Fruit fly (Drosophila melanogaster): ENCODE measurements around the gene Septin2.

Septin2 gene

dm6 chr3R:20558106-20558489 lies 30.1 kb downstream of the Septin2 start (continued):
- TF ChIP-seq cg (GFP tag; optimal IDR thresholded peaks at IDR 0.05) (no peak), Poxn (GFP tag; IDR thresholded peaks at IDR 0.05) (no peak), Sry-β (GFP tag; optimal IDR thresholded peaks at IDR 0.05) (no peak), Mes4 (GFP tag; optimal IDR thresholded peaks at IDR 0.05) (no peak), CG13296 (GFP tag; optimal IDR thresholded peaks at IDR 0.05) (no peak), Taf1 (GFP tag; IDR thresholded peaks at IDR 0.05) (no peak), CG12236 (GFP tag; optimal IDR thresholded peaks at IDR 0.05) (no peak), BEAF-32 (GFP tag; optimal IDR thresholded peaks at IDR 0.05) (peak; percentile 70), CG15269 (tag; optimal IDR thresholded peaks at IDR 0.05) (no peak), grau (tag; optimal IDR thresholded peaks at IDR 0.05) (no peak), sqz (GFP tag; optimal IDR thresholded peaks at IDR 0.05) (peak; percentile 23), crc (GFP tag; optimal IDR thresholded peaks at IDR 0.05) (no peak), CG4404 (GFP tag; IDR thresholded peaks at IDR 0.05) (no peak), zfh1 (GFP tag; IDR thresholded peaks at IDR 0.05) (peak; percentile 48; the same call in 1 of the 3 replicates), CG3407 (GFP tag; optimal IDR thresholded peaks at IDR 0.05) (no peak), danr (GFP tag; IDR thresholded peaks at IDR 0.05) (no peak), CG10654 (GFP tag; optimal IDR thresholded peaks at IDR 0.05) (no peak), CG13287 (GFP tag; IDR thresholded peaks at IDR 0.05; ENCODE audit: partially characterized antibody) (no peak; the same call in 1 of the 2 replicates), gsb (GFP tag; IDR thresholded peaks at IDR 0.05) (no peak), CG11247 (GFP tag; IDR thresholded peaks at IDR 0.05) (peak; percentile 66), prd (optimal IDR thresholded peaks at IDR 0.05) (no peak), prd (GFP tag; IDR thresholded peaks at IDR 0.05) (no peak), gro (GFP tag; optimal IDR thresholded peaks at IDR 0.05) (no peak), CG17385 (GFP tag; optimal IDR thresholded peaks at IDR 0.05) (no peak), nerfin-2 (GFP tag; IDR thresholded peaks at IDR 0.05; ENCODE audit: partially characterized antibody) (no peak), hkb (optimal IDR thresholded peaks at IDR 0.05) (no peak), hkb (GFP tag; IDR thresholded peaks at IDR 0.05) (no peak), Asciz (GFP tag; optimal IDR thresholded peaks at IDR 0.05) (no peak), Hr3 (GFP tag; optimal IDR thresholded peaks at IDR 0.05) (no peak), CG17612 (GFP tag; IDR thresholded peaks at IDR 0.05) (no peak), CG1603 (tag; optimal IDR thresholded peaks at IDR 0.05) (peak; percentile 49), CG9797 (GFP tag; optimal IDR thresholded peaks at IDR 0.05) (no peak), CG6689 (GFP tag; IDR thresholded peaks at IDR 0.05) (no peak), ttk (GFP tag; IDR thresholded peaks at IDR 0.05) (no peak; the same call in 1 of the 2 replicates), C15 (GFP tag; IDR thresholded peaks at IDR 0.05) (no peak), ssp (GFP tag; IDR thresholded peaks at IDR 0.05) (peak; percentile 9; the same call in 1 of the 2 replicates), repo (GFP tag; optimal IDR thresholded peaks at IDR 0.05) (no peak), dati (GFP tag; IDR thresholded peaks at IDR 0.05) (no peak), lola (GFP tag; optimal IDR thresholded peaks at IDR 0.05) (peak in 1 of 3 experiments; percentile 43), CG9727 (GFP tag; optimal IDR thresholded peaks at IDR 0.05) (no peak), pum (GFP tag; optimal IDR thresholded peaks at IDR 0.05) (no peak), wek (GFP tag; optimal IDR thresholded peaks at IDR 0.05) (peak; percentile 37), CG1529 (GFP tag; optimal IDR thresholded peaks at IDR 0.05) (no peak), eve (GFP tag; optimal IDR thresholded peaks at IDR 0.05) (no peak), Jarid2 (GFP tag; optimal IDR thresholded peaks at IDR 0.05) (no peak), sna (GFP tag; IDR thresholded peaks at IDR 0.05; ENCODE audit: partially characterized antibody) (no peak), chif (GFP tag; optimal IDR thresholded peaks at IDR 0.05) (peak in 1 of 2 experiments; percentile 1), CG8359 (GFP tag; optimal IDR thresholded peaks at IDR 0.05; ENCODE audit: borderline replicate concordance) (no peak), zf30C (GFP tag; optimal IDR thresholded peaks at IDR 0.05) (no peak), insv (GFP tag; optimal IDR thresholded peaks at IDR 0.05) (no peak), CG11093 (GFP tag; IDR thresholded peaks at IDR 0.05) (no peak; the same call in 2 of the 3 replicates), Nf-YA (GFP tag; IDR thresholded peaks at IDR 0.05) (0 out of 2 replicates have a peak, but pooled peaks have one; percentile 16)
